Worm (Caenorhabditis elegans) whole organism, L4 larva: ENCODE measurements around the gene ZK673.6.

Source experiments
- D1046.2 ChIP-seq: fragments of 200-800 bp; sonication (Bioruptor generic); IDR thresholded peaks from 2 replicates; pipeline ENCODE4 v1.3.6; 2022; ENCODE audit warnings: missing genetic modification characterization, missing compliant biosample characterization
- F37D6.2 ChIP-seq: sonication (generic microtip); optimal IDR thresholded peaks from 2 replicates; lab custom pipeline; 2016; ENCODE audit warnings: mild to moderate bottlenecking, missing genetic modification characterization, missing compliant biosample characterization
- F44E2.7 ChIP-seq: fragments of 200-800 bp; sonication (Bioruptor generic); IDR thresholded peaks from 2 replicates; pipeline ENCODE4 v2.1.2; 2022; ENCODE audit warnings: missing genetic modification characterization, missing compliant biosample characterization
- Y75B8A.6 ChIP-seq: fragments of 200-800 bp; sonication (Bioruptor generic); IDR thresholded peaks from 2 replicates; pipeline ENCODE4 v1.3.6; 2022; ENCODE audit warnings: missing genetic modification reagents, missing genetic modification characterization, missing compliant biosample characterization
- ZK337.2 ChIP-seq: fragments of 200-800 bp; sonication (Bioruptor generic); IDR thresholded peaks from 2 replicates; pipeline ENCODE4 v1.3.6; 2022; ENCODE audit warnings: missing genetic modification reagents, missing genetic modification characterization, missing compliant biosample characterization
- ama-1 ChIP-seq: fragments of 150-350 bp; optimal IDR thresholded peaks from 2 replicates; lab custom pipeline; 2014; ENCODE audit warnings: inconsistent platforms, mixed read lengths
- arid-1 ChIP-seq: fragments of 200-800 bp; sonication (Bioruptor generic); conservative IDR thresholded peaks from 2 replicates; pipeline ENCODE4 v1.3.6; 2022; ENCODE audit warnings: missing genetic modification reagents, missing genetic modification characterization, missing compliant biosample characterization
- ceh-20 ChIP-seq: fragments of 200-800 bp; sonication (Bioruptor generic); IDR thresholded peaks from 2 replicates; pipeline ENCODE4 v1.3.6; 2022; ENCODE audit warnings: missing genetic modification reagents, missing genetic modification characterization, missing compliant biosample characterization
- ceh-28 ChIP-seq: fragments of 150-350 bp; optimal IDR thresholded peaks from 2 replicates; lab custom pipeline; 2014; ENCODE audit warnings: missing biosample characterization, missing genetic modification reagents, missing genetic modification characterization
- ceh-82 ChIP-seq: sonication (generic microtip); optimal IDR thresholded peaks from 2 replicates; lab custom pipeline; 2017; ENCODE audit warnings: missing biosample characterization, missing genetic modification characterization
- ctbp-1 ChIP-seq: fragments of 200-800 bp; sonication (Bioruptor generic); IDR thresholded peaks from 2 replicates; pipeline ENCODE4 v1.3.6; 2022; ENCODE audit warnings: missing genetic modification reagents, missing genetic modification characterization, missing compliant biosample characterization
- daf-16 ChIP-seq, 3 experiments: sonication (generic microtip); optimal IDR thresholded peaks; 2 replicates each; lab custom pipeline; 2016 to 2017; ENCODE audit warnings: missing genetic modification characterization in 3 of 3, missing genetic modification reagents in 3 of 3, mild to moderate bottlenecking in 2 of 3, missing compliant biosample characterization in 2 of 3, missing biosample characterization in 1 of 3, moderate library complexity in 1 of 3
- daf-19 ChIP-seq: fragments of 200-800 bp; sonication (Bioruptor generic); conservative IDR thresholded peaks from 2 replicates; pipeline ENCODE4 v1.3.6; 2022; ENCODE audit warnings: missing genetic modification characterization, missing compliant biosample characterization
- daf-8 ChIP-seq: fragments of 200-800 bp; sonication (Bioruptor generic); IDR thresholded peaks from 2 replicates; pipeline ENCODE4 v1.3.6; 2022; ENCODE audit warnings: missing genetic modification characterization, missing compliant biosample characterization
- dmd-6 ChIP-seq: fragments of 200-800 bp; sonication (Bioruptor generic); IDR thresholded peaks from 2 replicates; pipeline ENCODE4 v1.3.6; 2022; ENCODE audit warnings: missing genetic modification reagents, missing genetic modification characterization, missing compliant biosample characterization
- dmd-9 ChIP-seq: fragments of 200-800 bp; sonication (Bioruptor generic); IDR thresholded peaks from 2 replicates; pipeline ENCODE4 v1.3.6; 2022; ENCODE audit warnings: missing genetic modification reagents, missing genetic modification characterization, missing compliant biosample characterization
- duxl-1 ChIP-seq: sonication (generic microtip); optimal IDR thresholded peaks from 2 replicates; lab custom pipeline; 2016; ENCODE audit warnings: mild to moderate bottlenecking, missing genetic modification characterization, moderate library complexity, missing compliant biosample characterization; ENCODE audit not compliant: poor library complexity
- egl-27 ChIP-seq: sonication (generic microtip); optimal IDR thresholded peaks from 3 replicates; lab custom pipeline; 2017; ENCODE audit warnings: missing biosample characterization, missing genetic modification reagents, missing genetic modification characterization
- egl-43 ChIP-seq: fragments of 200-800 bp; sonication (Bioruptor generic); IDR thresholded peaks from 2 replicates; pipeline ENCODE4 v1.3.6; 2022; ENCODE audit warnings: missing genetic modification reagents, missing genetic modification characterization, missing compliant biosample characterization
- gei-8 ChIP-seq: fragments of 200-800 bp; sonication (Bioruptor generic); optimal IDR thresholded peaks from 2 replicates; lab custom pipeline; 2018; ENCODE audit warnings: mild to moderate bottlenecking, missing genetic modification characterization, missing compliant biosample characterization
- hlh-11 ChIP-seq: fragments of 200-800 bp; sonication (Bioruptor generic); optimal IDR thresholded peaks from 2 replicates; lab custom pipeline; 2018; ENCODE audit warnings: mild to moderate bottlenecking, missing genetic modification characterization, missing compliant biosample characterization
- hlh-30 ChIP-seq: sonication (generic microtip); optimal IDR thresholded peaks from 2 replicates; lab custom pipeline; 2017; ENCODE audit warnings: antibody characterized with exemption, mild to moderate bottlenecking, missing genetic modification characterization, missing compliant biosample characterization; ENCODE audit not compliant: insufficient read depth
- lin-1 ChIP-seq: fragments of 200-800 bp; sonication (Bioruptor generic); IDR thresholded peaks from 2 replicates; pipeline ENCODE4 v1.3.6; 2022; ENCODE audit warnings: missing genetic modification reagents, missing genetic modification characterization, missing compliant biosample characterization
- lin-13 ChIP-seq: fragments of 150-350 bp; optimal IDR thresholded peaks from 2 replicates; lab custom pipeline; 2014; ENCODE audit warnings: missing biosample characterization, missing genetic modification reagents, missing genetic modification characterization
- lin-15B ChIP-seq: fragments of 150-350 bp; sonication (generic microtip); optimal IDR thresholded peaks from 3 replicates; lab custom pipeline; 2014; ENCODE audit warnings: missing biosample characterization, missing genetic modification characterization
- lin-38 ChIP-seq: fragments of 200-800 bp; sonication (Bioruptor generic); IDR thresholded peaks from 2 replicates; pipeline ENCODE4 v1.3.6; 2022; ENCODE audit warnings: missing genetic modification reagents, missing genetic modification characterization, missing compliant biosample characterization
- lin-39 ChIP-seq: fragments of 150-350 bp; optimal IDR thresholded peaks from 2 replicates; lab custom pipeline; 2014; ENCODE audit warnings: missing biosample characterization, missing genetic modification reagents, missing genetic modification characterization
- lsy-2 ChIP-seq, 2 experiments: fragments of 150-350 bp in 1 of 2; sonication (generic microtip) in 1 of 2; optimal IDR thresholded peaks; 2 replicates each; lab custom pipeline; 2014 to 2017; ENCODE audit warnings: missing biosample characterization in 2 of 2, missing genetic modification characterization in 2 of 2
- madf-5 ChIP-seq, 2 experiments: fragments of 200-800 bp; sonication (Bioruptor generic); IDR thresholded peaks; 2 replicates each; pipeline ENCODE4 v1.3.6; 2022; ENCODE audit warnings: missing compliant biosample characterization in 2 of 2, missing genetic modification characterization in 2 of 2
- mdl-1 ChIP-seq, 2 experiments: fragments of 150-350 bp in 1 of 2; sonication (generic microtip) in 1 of 2; optimal IDR thresholded peaks; 2 replicates each; lab custom pipeline; 2014 to 2017; ENCODE audit warnings: missing biosample characterization in 2 of 2, missing genetic modification characterization in 2 of 2
- nhr-10 ChIP-seq: fragments of 150-350 bp; optimal IDR thresholded peaks from 2 replicates; lab custom pipeline; 2014; ENCODE audit warnings: missing biosample characterization, missing genetic modification characterization
- nhr-102 ChIP-seq: sonication (generic microtip); optimal IDR thresholded peaks from 2 replicates; lab custom pipeline; 2016; ENCODE audit warnings: mild to moderate bottlenecking, missing genetic modification characterization, moderate library complexity, missing compliant biosample characterization
- nhr-25 ChIP-seq: sonication (generic microtip); optimal IDR thresholded peaks from 2 replicates; lab custom pipeline; 2017; ENCODE audit warnings: missing genetic modification characterization, mild to moderate bottlenecking, missing compliant biosample characterization, antibody characterized with exemption, moderate library complexity, borderline replicate concordance; ENCODE audit not compliant: insufficient read depth
- nhr-41 ChIP-seq: fragments of 200-800 bp; sonication (Bioruptor generic); IDR thresholded peaks from 2 replicates; pipeline ENCODE4 v1.3.6; 2022; ENCODE audit warnings: missing genetic modification reagents, missing genetic modification characterization, missing compliant biosample characterization
- nhr-48 ChIP-seq: sonication (generic microtip); optimal IDR thresholded peaks from 2 replicates; lab custom pipeline; 2016; ENCODE audit warnings: mild to moderate bottlenecking, missing genetic modification characterization, missing compliant biosample characterization
- nhr-6 ChIP-seq: fragments of 150-350 bp; optimal IDR thresholded peaks from 2 replicates; lab custom pipeline; 2014; ENCODE audit warnings: missing biosample characterization, missing genetic modification characterization
- nhr-76 ChIP-seq: fragments of 150-350 bp; optimal IDR thresholded peaks from 2 replicates; lab custom pipeline; 2014; ENCODE audit warnings: missing biosample characterization, missing genetic modification characterization
- pqm-1 ChIP-seq: sonication (generic microtip); optimal IDR thresholded peaks from 2 replicates; lab custom pipeline; 2017; ENCODE audit warnings: missing biosample characterization, missing genetic modification characterization
- rbr-2 ChIP-seq: sonication (generic microtip); optimal IDR thresholded peaks from 2 replicates; lab custom pipeline; 2016; ENCODE audit warnings: missing genotype, missing genetic modification characterization, missing compliant biosample characterization
- saeg-2 ChIP-seq: fragments of 200-800 bp; sonication (Bioruptor generic); IDR thresholded peaks from 2 replicates; pipeline ENCODE4 v1.3.6; 2022; ENCODE audit warnings: missing genetic modification reagents, missing genetic modification characterization, missing compliant biosample characterization
- set-16 ChIP-seq: fragments of 200-800 bp; sonication (Bioruptor generic); IDR thresholded peaks from 2 replicates; pipeline ENCODE4 v1.3.6; 2022; ENCODE audit warnings: missing genetic modification reagents, missing genetic modification characterization, missing compliant biosample characterization
- snpc-1.2 ChIP-seq: fragments of 200-800 bp; sonication (Bioruptor generic); IDR thresholded peaks from 2 replicates; pipeline ENCODE4 v1.3.6; 2022; ENCODE audit warnings: missing genetic modification reagents, missing genetic modification characterization, missing compliant biosample characterization
- spr-1 ChIP-seq: sonication (generic microtip); optimal IDR thresholded peaks from 2 replicates; lab custom pipeline; 2016; ENCODE audit warnings: mild to moderate bottlenecking, missing genetic modification characterization, missing compliant biosample characterization
- spr-3 ChIP-seq: fragments of 200-800 bp; sonication (Bioruptor generic); optimal IDR thresholded peaks from 2 replicates; lab custom pipeline; 2018; ENCODE audit warnings: mild to moderate bottlenecking, missing genetic modification characterization, missing compliant biosample characterization
- unc-39 ChIP-seq: sonication (generic microtip); optimal IDR thresholded peaks from 2 replicates; lab custom pipeline; 2017; ENCODE audit warnings: missing biosample characterization, missing genetic modification characterization
- unc-62 ChIP-seq, 3 experiments: fragments of 150-350 bp in 1 of 3; sonication (generic microtip); optimal IDR thresholded peaks in 2 of 3; peaks in 1 of 3; 1 replicate in 1 of 3; 2 replicates in 2 of 3; lab custom pipeline; 2014 to 2017; ENCODE audit warnings: missing biosample characterization in 3 of 3, missing genetic modification characterization in 3 of 3, missing genetic modification reagents in 3 of 3, missing genotype in 1 of 3
- vab-7 ChIP-seq: fragments of 200-800 bp; sonication (Bioruptor generic); IDR thresholded peaks from 2 replicates; pipeline ENCODE4 v1.3.6; 2022; ENCODE audit warnings: missing genetic modification reagents, missing genetic modification characterization, missing compliant biosample characterization
- zag-1 ChIP-seq: fragments of 150-350 bp; optimal IDR thresholded peaks from 2 replicates; lab custom pipeline; 2014; ENCODE audit warnings: missing biosample characterization, missing genetic modification characterization
- zfp-2 ChIP-seq: sonication (generic microtip); optimal IDR thresholded peaks from 2 replicates; lab custom pipeline; 2016; ENCODE audit warnings: mild to moderate bottlenecking, missing genetic modification characterization, missing compliant biosample characterization
- zip-2 ChIP-seq: fragments of 150-350 bp; optimal IDR thresholded peaks from 2 replicates; lab custom pipeline; 2014; ENCODE audit warnings: missing biosample characterization, missing genetic modification characterization
- ztf-7 ChIP-seq: fragments of 150-350 bp; optimal IDR thresholded peaks from 2 replicates; lab custom pipeline; 2014; ENCODE audit warnings: missing biosample characterization, missing genetic modification characterization

ZK673.6 gene

ce11 chrII:10501578-10501977 is 37.4 kb upstream of the ZK673.6 start (continued):
- TF ChIP-seq dmd-6 (GFP tag; lab: Robert Waterston, UW) (no peak), zfp-2 (tag; lab: Kevin White, UChicago) (no peak), lsy-2 (tag; optimal IDR thresholded peaks at IDR 0.05; lab: Kevin White, UChicago) (peak; percentile 44 to 52), pqm-1 (tag; lab: Kevin White, UChicago) (no peak), set-16 (no peak), nhr-41 (GFP tag; lab: Robert Waterston, UW) (no peak), rbr-2 (tag; lab: Kevin White, UChicago) (peak; percentile 33), daf-19 (GFP tag; lab: Robert Waterston, UW) (no peak), ctbp-1 (GFP tag; lab: Robert Waterston, UW) (no peak), D1046.2 (GFP tag; lab: Robert Waterston, UW) (no peak), lin-13 (no peak), nhr-102 (no peak), ceh-82 (tag; lab: Kevin White, UChicago) (no peak), nhr-76 (tag; lab: Kevin White, UChicago) (no peak), spr-1 (no peak), madf-5 (GFP tag; IDR thresholded peaks at IDR 0.05; lab: Robert Waterston, UW) (no peak), vab-7 (no peak), lin-15B (no peak), ZK337.2 (GFP tag; lab: Robert Waterston, UW) (no peak), nhr-10 (tag; lab: Kevin White, UChicago) (no peak), hlh-11 (tag; lab: Kevin White, UChicago) (peak; percentile 76), ceh-20 (GFP tag; lab: Robert Waterston, UW) (no peak), hlh-30 (tag; lab: Kevin White, UChicago) (peak; percentile 87), ama-1 (lab: Kevin White, UChicago) (no peak), gei-8 (GFP tag; lab: Kevin White, UChicago) (no peak), egl-43 (GFP tag; lab: Robert Waterston, UW) (no peak), ztf-7 (tag; lab: Kevin White, UChicago) (no peak), lin-38 (GFP tag; lab: Robert Waterston, UW) (no peak), nhr-48 (tag; lab: Kevin White, UChicago) (peak; percentile 29), daf-16 (GFP tag; optimal IDR thresholded peaks at IDR 0.05; lab: Kevin White, UChicago) (no peak), daf-16 (tag; optimal IDR thresholded peaks at IDR 0.05; lab: Kevin White, UChicago) (peak; percentile 10), ceh-28 (no peak), duxl-1 (tag; lab: Kevin White, UChicago) (peak; percentile 36), lin-39 (no peak), lin-1 (GFP tag; lab: Robert Waterston, UW) (no peak), dmd-9 (no peak), arid-1 (GFP tag; lab: Robert Waterston, UW) (no peak), daf-8 (GFP tag; lab: Robert Waterston, UW) (no peak), snpc-1.2 (GFP tag; lab: Robert Waterston, UW) (no peak), spr-3 (no peak), nhr-6 (no peak), saeg-2 (no peak), mdl-1 (tag; optimal IDR thresholded peaks at IDR 0.05; lab: Kevin White, UChicago) (peak in 1 of 2 experiments; percentile 86), F37D6.2 (tag; lab: Kevin White, UChicago) (no peak), zag-1 (tag; lab: Kevin White, UChicago) (no peak), unc-62 (GFP tag; optimal IDR thresholded peaks at IDR 0.05 in 1 of 2; lab: Kevin White, UChicago) (peak in 1 of 2 experiments; percentile 75), unc-62 (tag; optimal IDR thresholded peaks at IDR 0.05; lab: Kevin White, UChicago) (no peak), nhr-25 (tag; lab: Kevin White, UChicago) (peak; percentile 77), Y75B8A.6 (GFP tag; lab: Robert Waterston, UW) (no peak), zip-2 (tag; lab: Kevin White, UChicago) (no peak), unc-39 (no peak), egl-27 (no peak), F44E2.7 (no peak)
